Worm (Caenorhabditis elegans): ENCODE measurements around the gene F26C11.3.

Gene F26C11.3

DNA sequence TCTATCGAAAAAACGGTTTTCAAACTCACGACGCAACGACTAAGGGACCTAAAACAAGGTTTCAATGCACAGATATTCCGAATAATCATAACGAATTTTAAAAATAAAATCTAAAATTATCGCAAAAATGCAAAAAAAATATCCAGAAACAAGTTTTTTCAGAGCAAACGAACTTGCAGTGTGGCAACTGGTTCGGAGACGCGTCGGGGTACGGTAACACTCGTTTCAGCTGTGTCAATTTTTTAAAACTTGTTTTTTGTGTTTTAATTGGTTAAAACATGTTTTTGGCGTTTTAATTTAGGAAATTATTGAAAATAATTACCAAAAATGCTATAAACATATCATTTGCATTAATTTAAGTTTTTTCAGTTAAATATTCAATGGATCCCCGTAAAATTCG, 22.5 kb downstream of the F26C11.3 start, which contains the start of gene C08H9.16:
TSS of gene C08H9.16 (plus strand) at position 370 of the 400 bp plus-strand sequence.
- TF ChIP-seq nhr-85 (tag) (peak; percentile 76), hlh-17 (GFP tag; optimal IDR thresholded peaks at IDR 0.05; ENCODE audit: borderline replicate concordance) (no peak), swsn-7 (tag; optimal IDR thresholded peaks at IDR 0.05) (peak; percentile 7), nhr-19 (GFP tag; conservative IDR thresholded peaks at IDR 0.05) (peak; percentile 24; the same call in 1 of the 2 replicates), lsy-2 (tag; optimal IDR thresholded peaks at IDR 0.05) (peak; percentile 96 to 98), nhr-28 (tag; optimal IDR thresholded peaks at IDR 0.05) (no peak), ztf-11 (tag; optimal IDR thresholded peaks at IDR 0.05) (no peak), unc-130 (tag; optimal IDR thresholded peaks at IDR 0.05) (no peak), ets-5 (GFP tag; IDR thresholded peaks at IDR 0.05) (no peak), sup-37 (GFP tag; optimal IDR thresholded peaks at IDR 0.05) (no peak), ceh-63 (GFP tag; optimal IDR thresholded peaks at IDR 0.05) (no peak), irx-1 (tag; optimal IDR thresholded peaks at IDR 0.05) (peak; percentile 1), egl-27 (tag; optimal IDR thresholded peaks at IDR 0.05) (no peak), pag-3 (tag; optimal IDR thresholded peaks at IDR 0.05; ENCODE audit: borderline replicate concordance, insufficient read depth) (no peak), nhr-11 (tag; optimal IDR thresholded peaks at IDR 0.05) (no peak), aha-1 (tag; optimal IDR thresholded peaks at IDR 0.05) (no peak), nhr-84 (tag; optimal IDR thresholded peaks at IDR 0.05) (no peak), efl-3 (GFP tag; optimal IDR thresholded peaks at IDR 0.05) (no peak), efl-1 (optimal IDR thresholded peaks at IDR 0.05) (peak; percentile 63 to 68), efl-1 (GFP tag; optimal IDR thresholded peaks at IDR 0.05 in 1 of 2) (peak; percentile 53 to 94), mef-2 (tag; optimal IDR thresholded peaks at IDR 0.05) (no peak), nhr-71 (tag; optimal IDR thresholded peaks at IDR 0.05) (peak; percentile 59), rnt-1 (tag; optimal IDR thresholded peaks at IDR 0.05) (peak; percentile 17), lin-14 (GFP tag; optimal IDR thresholded peaks at IDR 0.05) (peak; percentile 38), C16A3.4 (tag; optimal IDR thresholded peaks at IDR 0.05) (peak; percentile 65), zag-1 (tag; optimal IDR thresholded peaks at IDR 0.05) (no peak), mab-9 (GFP tag; IDR thresholded peaks at IDR 0.05) (no peak), ztf-4 (tag; optimal IDR thresholded peaks at IDR 0.05) (peak; percentile 28), hpl-2 (GFP tag; optimal IDR thresholded peaks at IDR 0.05) (no peak), alr-1 (tag; optimal IDR thresholded peaks at IDR 0.05; ENCODE audit: borderline replicate concordance) (no peak), dsc-1 (tag; optimal IDR thresholded peaks at IDR 0.05) (no peak), mep-1 (tag; optimal IDR thresholded peaks at IDR 0.05) (peak; percentile 46), fkh-4 (tag; optimal IDR thresholded peaks at IDR 0.05; ENCODE audit: borderline replicate concordance) (no peak), lin-15B (tag; optimal IDR thresholded peaks at IDR 0.05) (peak; percentile 46), Y116A8C.19 (tag; optimal IDR thresholded peaks at IDR 0.05; ENCODE audit: borderline replicate concordance) (no peak), unc-98 (GFP tag; IDR thresholded peaks at IDR 0.05) (no peak), sptf-1 (tag; optimal IDR thresholded peaks at IDR 0.05) (no peak), lir-3 (tag; optimal IDR thresholded peaks at IDR 0.05; ENCODE audit: poor library complexity) (no peak), blmp-1 (tag; optimal IDR thresholded peaks at IDR 0.05) (peak; percentile 45), isw-1 (GFP tag; IDR thresholded peaks at IDR 0.05) (peak; percentile 9; the same call in 1 of the 2 replicates), fkh-8 (tag; optimal IDR thresholded peaks at IDR 0.05) (no peak), C04F5.9 (tag; optimal IDR thresholded peaks at IDR 0.05) (no peak), sox-4 (tag; optimal IDR thresholded peaks at IDR 0.05) (no peak), elt-3 (tag; optimal IDR thresholded peaks at IDR 0.05) (peak in 1 of 6 experiments; percentile 68), nhr-20 (tag; optimal IDR thresholded peaks at IDR 0.05) (peak; percentile 7), nhr-90 (tag; optimal IDR thresholded peaks at IDR 0.05; ENCODE audit: poor library complexity) (no peak), lin-35 (GFP tag; optimal IDR thresholded peaks at IDR 0.05) (peak; percentile 30 to 71), dpl-1 (GFP tag; optimal IDR thresholded peaks at IDR 0.05) (peak; percentile 50 to 71 (median 59)), grh-1 (GFP tag; IDR thresholded peaks at IDR 0.05) (peak; percentile 86), unc-62 (GFP tag; optimal IDR thresholded peaks at IDR 0.05) (no peak), elt-2 (tag; optimal IDR thresholded peaks at IDR 0.05) (no peak), hlh-4 (tag; optimal IDR thresholded peaks at IDR 0.05) (no peak)
